Worm (Caenorhabditis elegans): ENCODE data around the gene acr-9.

- no peak for TF ChIP-seq ama-1 (optimal IDR thresholded peaks at IDR 0.05)
- TF ChIP-seq tra-4 (tag; optimal IDR thresholded peaks at IDR 0.05), result no peak
- TF ChIP-seq ets-7 (tag; optimal IDR thresholded peaks at IDR 0.05), result no peak
These were observed 50.5 kb downstream of the acr-9 start, which contains the start of gene F54B11.5 for ce11 chrX:13596003-13596767.

Measured in whole organism, early embryonic.